Fruit fly (Drosophila melanogaster) whole organism, embryonic: Measurements from ENCODE around the gene TwdlF.
A peak's percentile ranks its signal among the peaks of the same experiment; 100 is the strongest.

Experiments used
- Atf-2 ChIP-seq: fragments of 200-800 bp; sonication (Bioruptor generic); optimal IDR thresholded peaks from 2 replicates; lab custom pipeline; 2016; ENCODE audit warnings: missing biosample characterization, missing genetic modification characterization
- CG10209 ChIP-seq: fragments of 200-800 bp; sonication (Bioruptor generic); optimal IDR thresholded peaks from 3 replicates; lab custom pipeline; 2017; ENCODE audit warnings: missing biosample characterization, mild to moderate bottlenecking, missing genetic modification characterization, missing genetic modification reagents
- CG10462 ChIP-seq: fragments of 200-800 bp; sonication (Bioruptor generic); optimal IDR thresholded peaks from 2 replicates; lab custom pipeline; 2016; ENCODE audit warnings: missing biosample characterization, missing genetic modification characterization
- CG10543 ChIP-seq: fragments of 200-800 bp; sonication (Bioruptor generic); optimal IDR thresholded peaks from 3 replicates; lab custom pipeline; 2017; ENCODE audit warnings: missing biosample characterization, mild to moderate bottlenecking, missing genetic modification characterization, moderate library complexity
- CG10979 ChIP-seq: fragments of 200-800 bp; sonication (Bioruptor generic); optimal IDR thresholded peaks from 2 replicates; lab custom pipeline; 2018; ENCODE audit warnings: missing biosample characterization, mild to moderate bottlenecking, missing genetic modification characterization, moderate library complexity
- CG11085 ChIP-seq: fragments of 200-800 bp; sonication (Bioruptor generic); IDR thresholded peaks from 2 replicates; pipeline ENCODE4 v1.3.6; 2022; ENCODE audit warnings: missing biosample characterization, missing genetic modification characterization
- CG11695 ChIP-seq: fragments of 200-800 bp; sonication (Bioruptor generic); IDR thresholded peaks from 3 replicates; pipeline ENCODE4 v1.3.6; 2022; ENCODE audit warnings: missing biosample characterization, missing genetic modification characterization
- CG11696 ChIP-seq: fragments of 200-800 bp; sonication (Bioruptor generic); IDR thresholded peaks from 2 replicates; pipeline ENCODE4 v1.3.6; 2022; ENCODE audit warnings: missing biosample characterization, missing genetic modification characterization
- CG12155 ChIP-seq: fragments of 200-800 bp; sonication (Bioruptor generic); optimal IDR thresholded peaks from 3 replicates; lab custom pipeline; 2016; ENCODE audit warnings: missing biosample characterization, missing genetic modification characterization
- CG1233 ChIP-seq: fragments of 200-800 bp; sonication (Bioruptor generic); optimal IDR thresholded peaks from 4 replicates; lab custom pipeline; 2018; ENCODE audit warnings: missing biosample characterization, mild to moderate bottlenecking, missing genetic modification characterization
- CG12391 ChIP-seq: fragments of 200-800 bp; sonication (Bioruptor generic); optimal IDR thresholded peaks from 3 replicates; lab custom pipeline; 2018; ENCODE audit warnings: missing biosample characterization, mild to moderate bottlenecking, missing genetic modification characterization, moderate library complexity
- CG13123 ChIP-seq: fragments of 200-800 bp; sonication (Bioruptor generic); optimal IDR thresholded peaks from 2 replicates; lab custom pipeline; 2016; ENCODE audit warnings: missing biosample characterization, missing genetic modification characterization
- CG13624 ChIP-seq: fragments of 200-800 bp; sonication (Bioruptor generic); optimal IDR thresholded peaks from 2 replicates; lab custom pipeline; 2016; ENCODE audit warnings: missing biosample characterization, missing genetic modification characterization
- CG14014 ChIP-seq: fragments of 200-800 bp; sonication (Bioruptor generic); IDR thresholded peaks from 2 replicates; pipeline ENCODE4 v1.3.6; 2022; ENCODE audit warnings: missing biosample characterization, missing genetic modification characterization
- CG15514 ChIP-seq: fragments of 200-800 bp; sonication (Bioruptor generic); optimal IDR thresholded peaks from 3 replicates; lab custom pipeline; 2017; ENCODE audit warnings: missing biosample characterization, missing genetic modification characterization, mild to moderate bottlenecking, moderate library complexity, missing genetic modification reagents
- CG1603 ChIP-seq: fragments of 200-800 bp; sonication (Bioruptor generic); optimal IDR thresholded peaks from 2 replicates; lab custom pipeline; 2019; ENCODE audit warnings: missing biosample characterization, mild to moderate bottlenecking, missing genetic modification characterization, moderate library complexity
- CG3065 ChIP-seq: fragments of 200-800 bp; sonication (Bioruptor generic); optimal IDR thresholded peaks from 2 replicates; lab custom pipeline; 2016; ENCODE audit warnings: missing biosample characterization, missing genetic modification characterization
- CG32532 ChIP-seq: fragments of 200-800 bp; sonication (Bioruptor generic); IDR thresholded peaks from 2 replicates; pipeline ENCODE4 v1.3.6; 2022; ENCODE audit warnings: missing biosample characterization, missing genetic modification characterization
- CG33213 ChIP-seq: fragments of 200-800 bp; sonication (Bioruptor generic); optimal IDR thresholded peaks from 3 replicates; lab custom pipeline; 2016; ENCODE audit warnings: missing biosample characterization, missing genetic modification characterization
- CG34224 ChIP-seq: fragments of 200-800 bp; sonication (Bioruptor generic); IDR thresholded peaks from 3 replicates; pipeline ENCODE4 v1.3.6; 2022; ENCODE audit warnings: missing biosample characterization, missing genetic modification characterization; ENCODE audit not compliant: partially characterized antibody
- CG7786 ChIP-seq: fragments of 200-800 bp; sonication (Bioruptor generic); optimal IDR thresholded peaks from 2 replicates; lab custom pipeline; 2016; ENCODE audit warnings: missing biosample characterization, missing genetic modification characterization
- CrebB ChIP-seq: fragments of 200-800 bp; sonication (Bioruptor generic); optimal IDR thresholded peaks from 3 replicates; lab custom pipeline; 2018; ENCODE audit warnings: missing biosample characterization, mild to moderate bottlenecking, missing genetic modification characterization
- H2.0 ChIP-seq: fragments of 200-800 bp; sonication (Bioruptor generic); IDR thresholded peaks from 2 replicates; pipeline ENCODE4 v1.3.6; 2022; ENCODE audit warnings: missing biosample characterization, missing genetic modification characterization
- Hr51 ChIP-seq, 2 experiments: fragments of 200-800 bp; sonication (Bioruptor generic); optimal IDR thresholded peaks; 2 replicates in 1 of 2; 3 replicates in 1 of 2; lab custom pipeline; 2016 to 2018; ENCODE audit warnings: missing biosample characterization in 2 of 2, missing genetic modification characterization in 2 of 2, mild to moderate bottlenecking in 1 of 2, moderate library complexity in 1 of 2
- Nf-YA ChIP-seq: fragments of 200-800 bp; sonication (Bioruptor generic); IDR thresholded peaks from 2 replicates; pipeline ENCODE4 v1.3.6; 2022; ENCODE audit warnings: missing biosample characterization, missing genetic modification characterization
- NfI ChIP-seq: fragments of 200-800 bp; sonication (Bioruptor generic); optimal IDR thresholded peaks from 3 replicates; lab custom pipeline; 2018; ENCODE audit warnings: missing biosample characterization, mild to moderate bottlenecking, missing genetic modification characterization, moderate library complexity
- Pdp1 ChIP-seq, 2 experiments: fragments of 200-800 bp; sonication (Bioruptor generic); optimal IDR thresholded peaks; 3 replicates each; lab custom pipeline; 2016; ENCODE audit warnings: missing biosample characterization in 2 of 2, missing genetic modification characterization in 2 of 2, mild to moderate bottlenecking in 1 of 2, moderate library complexity in 1 of 2
- Poxn ChIP-seq: fragments of 200-800 bp; sonication (Bioruptor generic); IDR thresholded peaks from 2 replicates; pipeline ENCODE4 v1.3.6; 2022; ENCODE audit warnings: missing biosample characterization, missing genetic modification characterization
- Scr ChIP-seq: fragments of 200-800 bp; sonication (Bioruptor generic); IDR thresholded peaks from 2 replicates; pipeline ENCODE4 v1.3.6; 2022; ENCODE audit warnings: missing biosample characterization, missing genetic modification characterization; ENCODE audit not compliant: partially characterized antibody
- Xrp1 ChIP-seq: fragments of 200-800 bp; sonication (Bioruptor generic); IDR thresholded peaks from 2 replicates; pipeline ENCODE4 v1.3.6; 2022; ENCODE audit warnings: missing biosample characterization, missing genetic modification characterization
- ato ChIP-seq: fragments of 200-800 bp; sonication (Bioruptor generic); IDR thresholded peaks from 2 replicates; pipeline ENCODE4 v1.3.6; 2022; ENCODE audit warnings: missing biosample characterization, missing genetic modification characterization; ENCODE audit not compliant: partially characterized antibody
- bbx ChIP-seq: fragments of 200-800 bp; sonication (Bioruptor generic); IDR thresholded peaks from 2 replicates; pipeline ENCODE4 v1.3.6; 2022; ENCODE audit warnings: missing biosample characterization, missing genetic modification characterization; ENCODE audit not compliant: partially characterized antibody
- bowl ChIP-seq: fragments of 200-800 bp; sonication (Bioruptor generic); IDR thresholded peaks from 2 replicates; pipeline ENCODE4 v1.3.6; 2022; ENCODE audit warnings: missing biosample characterization, missing genetic modification characterization
- danr ChIP-seq: fragments of 200-800 bp; sonication (Bioruptor generic); IDR thresholded peaks from 2 replicates; pipeline ENCODE4 v1.3.6; 2022; ENCODE audit warnings: missing biosample characterization, missing genetic modification characterization
- dimm ChIP-seq: fragments of 200-800 bp; sonication (Bioruptor generic); IDR thresholded peaks from 2 replicates; pipeline ENCODE4 v1.3.6; 2022; ENCODE audit warnings: missing biosample characterization, missing genetic modification characterization
- grau ChIP-seq: fragments of 200-800 bp; optimal IDR thresholded peaks from 3 replicates; lab custom pipeline; 2019; ENCODE audit warnings: missing biosample characterization, mild to moderate bottlenecking, missing genetic modification characterization, moderate library complexity
- jing ChIP-seq: fragments of 200-800 bp; sonication (Bioruptor generic); optimal IDR thresholded peaks from 2 replicates; lab custom pipeline; 2018; ENCODE audit warnings: missing biosample characterization, mild to moderate bottlenecking, missing genetic modification characterization
- knrl ChIP-seq: fragments of 200-800 bp; sonication (Bioruptor generic); IDR thresholded peaks from 3 replicates; pipeline ENCODE4 v1.3.6; 2022; ENCODE audit warnings: missing biosample characterization, missing genetic modification characterization; ENCODE audit not compliant: partially characterized antibody
- nmo ChIP-seq: fragments of 200-800 bp; sonication (Bioruptor generic); optimal IDR thresholded peaks from 2 replicates; lab custom pipeline; 2018; ENCODE audit warnings: missing biosample characterization, mild to moderate bottlenecking, missing genetic modification characterization, moderate library complexity
- pb ChIP-seq: fragments of 200-800 bp; sonication (Bioruptor generic); optimal IDR thresholded peaks from 3 replicates; lab custom pipeline; 2016; ENCODE audit warnings: missing biosample characterization, missing genetic modification characterization
- psq ChIP-seq: fragments of 200-800 bp; sonication (Bioruptor generic); optimal IDR thresholded peaks from 2 replicates; lab custom pipeline; 2017; ENCODE audit warnings: missing biosample characterization, missing genetic modification characterization
- pzg ChIP-seq: fragments of 200-800 bp; sonication (Bioruptor generic); optimal IDR thresholded peaks from 3 replicates; lab custom pipeline; 2018; ENCODE audit warnings: missing biosample characterization, mild to moderate bottlenecking, missing genetic modification characterization, moderate library complexity
- row ChIP-seq: fragments of 200-800 bp; sonication (Bioruptor generic); IDR thresholded peaks from 3 replicates; pipeline ENCODE4 v1.3.6; 2022; ENCODE audit warnings: missing biosample characterization, missing genetic modification characterization
- run ChIP-seq: fragments of 200-800 bp; sonication (Bioruptor generic); optimal IDR thresholded peaks from 3 replicates; lab custom pipeline; 2018; ENCODE audit warnings: missing biosample characterization, mild to moderate bottlenecking, missing genetic modification characterization
- seq ChIP-seq: fragments of 200-800 bp; sonication (Bioruptor generic); IDR thresholded peaks from 2 replicates; pipeline ENCODE4 v1.3.6; 2022; ENCODE audit warnings: missing biosample characterization, missing genetic modification characterization
- so ChIP-seq: fragments of 200-800 bp; sonication (Bioruptor generic); IDR thresholded peaks from 3 replicates; pipeline ENCODE4 v1.3.6; 2022; ENCODE audit warnings: missing biosample characterization, missing genetic modification characterization
- usp ChIP-seq: fragments of >200 bp; optimal IDR thresholded peaks from 2 replicates; lab custom pipeline; 2017; ENCODE audit warnings: missing biosample characterization, missing genetic modification characterization
- vnd ChIP-seq: fragments of 200-800 bp; sonication (Bioruptor generic); IDR thresholded peaks from 3 replicates; pipeline ENCODE4 v1.3.6; 2022; ENCODE audit warnings: missing biosample characterization, missing genetic modification characterization; ENCODE audit not compliant: partially characterized antibody
- wek ChIP-seq: fragments of 200-800 bp; sonication (Bioruptor generic); optimal IDR thresholded peaks from 3 replicates; lab custom pipeline; 2018; ENCODE audit warnings: missing biosample characterization, mild to moderate bottlenecking, missing genetic modification characterization, moderate library complexity

Gene TwdlF

dm6 chr3R:4229137-4229764 is 17.6 kb upstream of the TwdlF start, which contains the start of gene DhpD (continued):
- TF ChIP-seq CrebB (no peak), so (GFP tag; lab: Robert Waterston, UW) (no peak), CG1603 (tag; lab: Kevin White, UChicago) (peak; percentile 66), knrl (GFP tag; lab: Robert Waterston, UW) (peak; percentile 85), danr (0 out of 2 replicates have a peak, but pooled peaks have one; percentile 32), CG10462 (no peak), CG7786 (GFP tag; lab: Kevin White, UChicago) (peak; percentile 63), CG33213 (GFP tag; lab: Kevin White, UChicago) (peak; percentile 35), CG13624 (GFP tag; lab: Kevin White, UChicago) (peak; percentile 51), CG10209 (GFP tag; lab: Kevin White, UChicago) (peak; percentile 69), CG11696 (GFP tag; lab: Robert Waterston, UW) (no peak), Hr51 (GFP tag; optimal IDR thresholded peaks at IDR 0.05; lab: Kevin White, UChicago) (peak; percentile 28 to 65), CG32532 (peak; percentile 87), CG11085 (GFP tag; lab: Robert Waterston, UW) (peak; percentile 78), nmo (peak; percentile 66), H2.0 (GFP tag; lab: Robert Waterston, UW) (peak; percentile 25; the same call in 1 of the 2 replicates), jing (GFP tag; lab: Kevin White, UChicago) (peak; percentile 10), CG10543 (peak; percentile 53), CG3065 (no peak), Poxn (GFP tag; lab: Robert Waterston, UW) (no peak), CG14014 (GFP tag; lab: Robert Waterston, UW) (peak; percentile 54), CG34224 (GFP tag; lab: Robert Waterston, UW) (peak; percentile 36; the same call in 2 of the 3 replicates), pzg (GFP tag; lab: Kevin White, UChicago) (peak; percentile 37), vnd (GFP tag; lab: Robert Waterston, UW) (peak; percentile 83), Pdp1 (GFP tag; optimal IDR thresholded peaks at IDR 0.05; lab: Kevin White, UChicago) (peak; percentile 39 to 93), CG12391 (tag; lab: Kevin White, UChicago) (peak; percentile 65), CG13123 (GFP tag; lab: Kevin White, UChicago) (peak; percentile 17), seq (GFP tag; lab: Robert Waterston, UW) (no peak), CG11695 (GFP tag; lab: Robert Waterston, UW) (0 out of 3 replicates have a peak, but pooled peaks have one; percentile 32), dimm (GFP tag; lab: Robert Waterston, UW) (0 out of 2 replicates have a peak, but pooled peaks have one; percentile 16), CG12155 (peak; percentile 63), CG1233 (GFP tag; lab: Kevin White, UChicago) (peak; percentile 72), bowl (no peak), ato (GFP tag; lab: Robert Waterston, UW) (peak; percentile 93), bbx (GFP tag; lab: Robert Waterston, UW) (peak; percentile 93), Nf-YA (GFP tag; lab: Robert Waterston, UW) (peak; percentile 54; the same call in 1 of the 2 replicates), Atf-2 (GFP tag; lab: Kevin White, UChicago) (no peak), run (no peak), NfI (GFP tag; lab: Kevin White, UChicago) (peak; percentile 71), CG10979 (peak; percentile 47), psq (peak; percentile 18), grau (tag; lab: Kevin White, UChicago) (peak; percentile 75), row (peak; percentile 88), usp (GFP tag; lab: Kevin White, UChicago) (no peak), wek (no peak), CG15514 (GFP tag; lab: Kevin White, UChicago) (peak; percentile 67), pb (GFP tag; lab: Kevin White, UChicago) (no peak), Scr (GFP tag; lab: Robert Waterston, UW) (peak; percentile 74), Xrp1 (GFP tag; lab: Robert Waterston, UW) (peak; percentile 81)
